Worm (Caenorhabditis elegans): Measurements from ENCODE around the gene W09D6.5.

ce11 chrIII:11054032-11054431 lies 34.3 kb upstream of the W09D6.5 start:
- no peak for TF ChIP-seq lin-13 (tag; optimal IDR thresholded peaks at IDR 0.05)
- TF ChIP-seq mab-5 (tag; optimal IDR thresholded peaks at IDR 0.05): no peak
- no peak for TF ChIP-seq snpc-4 (tag; optimal IDR thresholded peaks at IDR 0.05)
- no peak for TF ChIP-seq lin-32 (GFP tag; optimal IDR thresholded peaks at IDR 0.05)
- TF ChIP-seq unc-62 (GFP tag; optimal IDR thresholded peaks at IDR 0.05): no peak
